Fruit fly (Drosophila melanogaster): Measurements from ENCODE around the gene feo.

DNA sequence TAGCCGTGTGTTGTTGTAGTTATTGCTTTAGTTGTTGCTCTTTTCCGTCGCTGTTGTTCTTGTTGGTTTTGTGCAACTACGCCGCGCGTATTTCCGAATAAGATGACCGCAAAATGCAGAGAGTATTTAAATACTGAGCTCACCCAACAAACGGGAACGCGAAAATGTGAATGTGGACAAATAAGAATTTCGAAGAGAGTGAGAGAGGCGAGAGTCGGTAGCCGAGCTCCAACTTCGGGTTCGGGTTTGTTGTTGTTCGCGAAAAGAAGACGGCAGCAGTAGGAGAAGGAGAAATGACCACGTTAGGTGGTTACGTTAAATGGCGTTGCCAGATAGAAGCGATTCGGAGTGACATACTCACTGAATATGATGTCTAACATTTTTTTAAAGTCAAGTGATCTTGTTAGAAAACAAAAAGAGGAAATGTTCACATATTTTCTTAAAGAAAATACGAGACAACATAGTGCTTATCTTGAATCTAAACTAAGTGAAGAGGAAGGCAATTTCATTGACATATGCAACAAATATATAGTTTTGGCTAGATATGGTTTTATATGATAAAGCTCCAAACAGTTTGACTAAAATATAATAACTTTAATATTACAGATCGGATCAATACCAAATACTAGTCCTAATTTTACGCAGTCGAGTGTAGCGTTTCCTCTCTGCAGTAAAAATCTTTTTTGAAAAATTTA, 47.8 kb downstream of the feo start:
- TF ChIP-seq CG8478 (optimal IDR thresholded peaks at IDR 0.05), result no peak
- TF ChIP-seq CTCF (optimal IDR thresholded peaks at IDR 0.05), result no peak
